Worm (Caenorhabditis elegans) whole organism, early embryonic: ENCODE measurements around the gene srh-206.

ENCODE experiments used
- B0310.2 ChIP-seq: sonication (generic microtip); optimal IDR thresholded peaks from 2 replicates; lab custom pipeline; 2016; ENCODE audit warnings: mild to moderate bottlenecking, missing genetic modification characterization, missing compliant biosample characterization
- F13C5.2 ChIP-seq: sonication (generic microtip); optimal IDR thresholded peaks from 2 replicates; lab custom pipeline; 2017; ENCODE audit warnings: mild to moderate bottlenecking, missing genetic modification characterization, inconsistent platforms, missing compliant biosample characterization
- aly-1 ChIP-seq: sonication (generic microtip); optimal IDR thresholded peaks from 2 replicates; lab custom pipeline; 2016; ENCODE audit warnings: missing genetic modification characterization, missing compliant biosample characterization
- ama-1 ChIP-seq: fragments of 150-350 bp; optimal IDR thresholded peaks from 2 replicates; lab custom pipeline; 2014
- ceh-13 ChIP-seq: fragments of 200-800 bp; sonication (Bioruptor generic); optimal IDR thresholded peaks from 2 replicates; lab custom pipeline; 2018; ENCODE audit warnings: mild to moderate bottlenecking, missing genetic modification characterization, missing compliant biosample characterization
- ceh-36 ChIP-seq: sonication (generic microtip); optimal IDR thresholded peaks from 2 replicates; lab custom pipeline; 2016; ENCODE audit warnings: missing genetic modification characterization, inconsistent platforms, missing compliant biosample characterization
- ets-7 ChIP-seq: sonication (generic microtip); optimal IDR thresholded peaks from 2 replicates; lab custom pipeline; 2016; ENCODE audit warnings: missing genotype, missing genetic modification characterization, missing compliant biosample characterization
- flt-1 ChIP-seq: fragments of 200-800 bp; sonication (Bioruptor generic); IDR thresholded peaks from 2 replicates; pipeline ENCODE4 v1.3.6; 2022; ENCODE audit warnings: missing genetic modification characterization, missing compliant biosample characterization
- hmbx-1 ChIP-seq: sonication (generic microtip); optimal IDR thresholded peaks from 2 replicates; lab custom pipeline; 2016; ENCODE audit warnings: mild to moderate bottlenecking, missing genetic modification characterization, missing compliant biosample characterization
- hmg-4 ChIP-seq: fragments of 200-800 bp; sonication (Bioruptor generic); optimal IDR thresholded peaks from 2 replicates; lab custom pipeline; 2018; ENCODE audit warnings: mild to moderate bottlenecking, missing genetic modification characterization, missing compliant biosample characterization
- hnd-1 ChIP-seq: sonication (generic microtip); optimal IDR thresholded peaks from 2 replicates; lab custom pipeline; 2016; ENCODE audit warnings: missing genetic modification characterization, missing compliant biosample characterization
- pes-1 ChIP-seq: fragments of 200-800 bp; sonication (Bioruptor generic); IDR thresholded peaks from 2 replicates; pipeline ENCODE4 v1.3.6; 2022; ENCODE audit warnings: missing genetic modification reagents, missing genetic modification characterization, missing compliant biosample characterization
- scrt-1 ChIP-seq: fragments of 200-800 bp; sonication (Bioruptor generic); IDR thresholded peaks from 2 replicates; pipeline ENCODE4 v1.3.6; 2022; ENCODE audit warnings: missing genetic modification characterization, missing compliant biosample characterization
- sea-1 ChIP-seq: fragments of 200-800 bp; sonication (Bioruptor generic); conservative IDR thresholded peaks from 2 replicates; pipeline ENCODE4 v1.3.6; 2022; ENCODE audit warnings: missing genetic modification characterization, missing compliant biosample characterization
- tbx-11 ChIP-seq: fragments of 200-800 bp; sonication (Bioruptor generic); IDR thresholded peaks from 2 replicates; pipeline ENCODE4 v1.3.6; 2022; ENCODE audit warnings: missing genetic modification characterization, missing compliant biosample characterization
- tbx-37 ChIP-seq: fragments of 200-800 bp; sonication (Bioruptor generic); conservative IDR thresholded peaks from 2 replicates; pipeline ENCODE4 v1.3.6; 2022; ENCODE audit warnings: missing genetic modification reagents, missing genetic modification characterization, missing compliant biosample characterization
- tra-4 ChIP-seq: sonication (generic microtip); optimal IDR thresholded peaks from 2 replicates; lab custom pipeline; 2017; ENCODE audit warnings: missing genetic modification characterization, missing compliant biosample characterization

srh-206 gene

ce11 chrV:16987783-16988182, 33.1 kb upstream of the srh-206 start:
- TF ChIP-seq pes-1 (GFP tag; lab: Robert Waterston, UW): no peak
- TF ChIP-seq hnd-1 (tag; lab: Kevin White, UChicago): no peak
- no peak for TF ChIP-seq B0310.2 (tag; lab: Kevin White, UChicago)
- no peak for TF ChIP-seq hmbx-1 (tag; lab: Kevin White, UChicago)
- no peak for TF ChIP-seq ceh-13
- TF ChIP-seq ets-7 (tag; lab: Kevin White, UChicago): no peak
- no peak for TF ChIP-seq flt-1 (GFP tag; lab: Robert Waterston, UW)
- TF ChIP-seq scrt-1: no peak

ce11 chrV:16987035-16987434, 32.4 kb upstream of the srh-206 start, which contains the start of gene Y102A5C.40:
Y102A5C.40 (minus strand) TSS chrV:16987135.
- no peak for TF ChIP-seq tra-4
- no peak for TF ChIP-seq ama-1 (lab: Kevin White, UChicago)
- TF ChIP-seq tbx-11: no peak
- TF ChIP-seq ceh-36: no peak
- TF ChIP-seq flt-1 (GFP tag; lab: Robert Waterston, UW): no peak
- no peak for TF ChIP-seq sea-1
- TF ChIP-seq pes-1 (GFP tag; lab: Robert Waterston, UW): no peak
- TF ChIP-seq F13C5.2: no peak
- no peak for TF ChIP-seq hmg-4 (GFP tag; lab: Kevin White, UChicago)
- no peak for TF ChIP-seq scrt-1
- TF ChIP-seq ets-7 (tag; lab: Kevin White, UChicago): no peak
- no peak for TF ChIP-seq hnd-1 (tag; lab: Kevin White, UChicago)
- TF ChIP-seq tbx-37 (GFP tag; lab: Robert Waterston, UW): no peak
- no peak for TF ChIP-seq ceh-13

- TF ChIP-seq B0310.2 (tag; lab: Kevin White, UChicago) (no peak), tbx-11 (no peak), scrt-1 (no peak), ceh-13 (no peak), hmg-4 (GFP tag; lab: Kevin White, UChicago) (no peak), tra-4 (no peak), sea-1 (no peak), hmbx-1 (tag; lab: Kevin White, UChicago) (no peak), hnd-1 (tag; lab: Kevin White, UChicago) (no peak), flt-1 (GFP tag; lab: Robert Waterston, UW) (no peak), ceh-36 (no peak)
Measured at ce11 chrV:16980368-16980767, 25.7 kb upstream of the srh-206 start, which contains the start of gene srz-54. srz-54 (plus strand) TSS chrV:16980668.

- TF ChIP-seq ceh-13 (no peak), hmbx-1 (tag; lab: Kevin White, UChicago) (no peak), tra-4 (no peak), ceh-36 (no peak), hmg-4 (GFP tag; lab: Kevin White, UChicago) (no peak), tbx-37 (GFP tag; lab: Robert Waterston, UW) (no peak)
Measured at ce11 chrV:16974919-16975318, 20.3 kb upstream of the srh-206 start, which contains the start of gene srx-54. srx-54 (plus strand) TSS chrV:16975219.

ce11 chrV:16973338-16973737, 18.7 kb upstream of the srh-206 start:
- no peak for TF ChIP-seq ama-1 (lab: Kevin White, UChicago)
- TF ChIP-seq F13C5.2: no peak
- no peak for TF ChIP-seq hmg-4 (GFP tag; lab: Kevin White, UChicago)
- no peak for TF ChIP-seq flt-1 (GFP tag; lab: Robert Waterston, UW)
- TF ChIP-seq ceh-36: no peak
- TF ChIP-seq B0310.2 (tag; lab: Kevin White, UChicago): no peak
- TF ChIP-seq ets-7 (tag; lab: Kevin White, UChicago): no peak

- no peak for TF ChIP-seq F13C5.2
Measured at ce11 chrV:16972134-16972533, 17.5 kb upstream of the srh-206 start, which contains the start of gene srh-119. srh-119 (plus strand) TSS chrV:16972434.

- TF ChIP-seq ama-1 (lab: Kevin White, UChicago) (no peak), tbx-11 (no peak), sea-1 (no peak), aly-1 (no peak), ceh-13 (no peak), hnd-1 (tag; lab: Kevin White, UChicago) (no peak), hmbx-1 (tag; lab: Kevin White, UChicago) (no peak), pes-1 (GFP tag; lab: Robert Waterston, UW) (no peak), ceh-36 (no peak), scrt-1 (no peak), B0310.2 (tag; lab: Kevin White, UChicago) (no peak), hmg-4 (GFP tag; lab: Kevin White, UChicago) (no peak)
Measured at ce11 chrV:16966636-16967035, 12.0 kb upstream of the srh-206 start, which contains the start of gene fbxa-90. fbxa-90 (plus strand) TSS chrV:16966814.

ce11 chrV:16965655-16966054, 11.0 kb upstream of the srh-206 start, which contains the start of gene efl-1:
efl-1 (minus strand) TSS chrV:16965675.
- peak; percentile 67 for TF ChIP-seq F13C5.2
- no peak for TF ChIP-seq scrt-1
- no peak for TF ChIP-seq tbx-11

- TF ChIP-seq pes-1 (GFP tag; lab: Robert Waterston, UW) (no peak), hmbx-1 (tag; lab: Kevin White, UChicago) (no peak), ceh-13 (no peak), tbx-37 (GFP tag; lab: Robert Waterston, UW) (no peak), flt-1 (GFP tag; lab: Robert Waterston, UW) (no peak), hmg-4 (GFP tag; lab: Kevin White, UChicago) (no peak), hnd-1 (tag; lab: Kevin White, UChicago) (no peak), tbx-11 (no peak), F13C5.2 (no peak), ama-1 (lab: Kevin White, UChicago) (no peak), B0310.2 (tag; lab: Kevin White, UChicago) (no peak), scrt-1 (no peak), aly-1 (no peak)
Measured at ce11 chrV:16958975-16959374, 4.3 kb upstream of the srh-206 start.
